Worm (Caenorhabditis elegans) whole organism, L4/young adult: ENCODE results near the gene srb-17.

Experiments used
- W03F9.2 ChIP-seq: fragments of 150-350 bp; optimal IDR thresholded peaks from 2 replicates; lab custom pipeline; 2014; ENCODE audit warnings: missing biosample characterization, missing genetic modification characterization
- dao-5 ChIP-seq: sonication (generic microtip); optimal IDR thresholded peaks from 2 replicates; lab custom pipeline; 2016; ENCODE audit warnings: missing genotype, missing genetic modification characterization, moderate library complexity, missing compliant biosample characterization
- him-1 ChIP-seq: sonication (generic microtip); optimal IDR thresholded peaks from 2 replicates; lab custom pipeline; 2016; ENCODE audit warnings: missing genotype, missing genetic modification reagents, missing genetic modification characterization, missing compliant biosample characterization

The srb-17 gene

DNA sequence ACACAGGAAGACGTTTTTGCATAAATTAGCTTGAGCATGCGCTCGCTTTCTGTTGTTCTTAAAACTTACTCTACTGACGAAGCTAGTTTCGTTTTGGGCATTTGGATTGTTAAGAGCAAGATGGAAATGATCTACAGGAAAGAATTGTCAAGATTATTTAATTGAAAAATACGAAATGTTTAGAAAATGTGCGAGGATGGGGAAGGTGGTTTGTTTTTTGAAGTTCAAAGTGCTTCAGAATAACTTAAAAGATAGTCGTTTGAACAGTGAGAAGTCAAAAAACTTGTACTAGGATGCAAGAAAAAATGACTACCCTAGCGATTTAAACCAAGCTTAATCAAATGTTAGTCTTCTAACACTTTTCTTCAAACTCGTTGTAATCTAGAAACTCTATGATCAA is at the start of gene srb-17:
Gene srb-17, minus strand, starts transcription at position 101 of the 400 bp plus-strand sequence.
- TF ChIP-seq him-1 (tag; lab: Kevin White, UChicago) (no peak), dao-5 (no peak), W03F9.2 (no peak)

DNA sequence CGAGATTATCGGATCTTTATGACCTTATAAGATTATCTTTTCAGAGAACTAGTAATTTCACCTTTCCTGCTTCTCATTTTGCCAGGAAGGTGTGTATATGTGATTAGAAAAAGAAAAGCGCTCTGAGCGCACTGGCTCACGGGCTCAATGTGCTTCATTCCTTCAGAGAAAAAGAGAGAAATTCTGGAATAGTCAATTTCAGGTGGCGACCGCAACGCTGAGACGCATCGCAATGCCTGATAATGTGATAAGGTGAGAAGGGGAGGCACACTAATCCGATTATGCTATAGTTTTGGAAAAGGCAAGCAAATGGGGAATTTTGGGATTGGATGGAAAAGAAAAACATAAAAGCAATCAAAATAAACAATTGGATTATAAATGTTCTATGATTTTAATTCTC is 49.0 kb upstream of the srb-17 start:
- TF ChIP-seq W03F9.2 (no peak), him-1 (tag; lab: Kevin White, UChicago) (no peak), dao-5 (no peak)

DNA sequence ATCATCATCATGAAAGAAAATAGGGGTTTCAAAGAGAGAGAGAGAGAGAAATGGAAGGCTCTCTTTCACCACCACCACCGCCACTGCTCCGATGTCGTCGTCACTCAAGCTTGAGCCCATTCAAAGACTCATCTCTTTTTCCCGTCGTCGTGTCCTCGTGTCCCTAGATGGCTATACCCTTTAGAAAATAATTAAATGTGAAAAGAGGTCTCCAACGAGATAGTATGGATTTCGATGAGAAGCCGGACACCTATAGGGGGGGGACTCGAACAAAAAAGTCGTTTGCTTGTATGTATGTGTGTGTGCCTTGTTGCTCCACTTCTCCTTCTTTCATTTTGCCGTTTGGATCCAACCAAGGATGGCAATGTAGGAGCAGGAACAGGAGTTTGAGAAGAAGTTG is 48.0 kb upstream of the srb-17 start:
- TF ChIP-seq him-1 (tag; lab: Kevin White, UChicago) = no peak

DNA sequence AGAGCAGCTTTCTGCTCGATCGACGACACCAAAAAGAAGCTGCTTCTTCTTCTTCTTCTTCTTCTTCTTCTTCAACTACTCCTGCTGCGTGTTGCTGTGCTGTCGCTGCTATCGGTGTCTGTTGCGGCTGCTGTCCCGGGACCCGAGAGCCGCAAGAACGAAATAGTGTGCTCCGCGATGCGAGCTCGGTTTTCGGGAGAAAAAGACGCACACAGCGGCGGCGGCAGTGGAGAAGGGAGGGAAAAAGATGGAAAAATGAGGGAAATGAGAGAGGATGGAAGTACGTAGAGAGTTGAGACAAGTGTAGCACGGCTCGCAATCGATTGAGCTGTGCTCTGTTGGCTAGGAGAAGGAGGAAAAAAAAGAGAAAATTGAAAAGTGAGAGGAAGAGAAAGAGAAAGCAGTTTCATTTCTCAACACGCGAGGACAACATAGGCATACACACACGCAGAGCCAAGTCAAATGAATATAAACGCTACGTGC is 46.8 kb upstream of the srb-17 start:
- TF ChIP-seq him-1 (tag; lab: Kevin White, UChicago) (peak; percentile 70), W03F9.2 (no peak)

DNA sequence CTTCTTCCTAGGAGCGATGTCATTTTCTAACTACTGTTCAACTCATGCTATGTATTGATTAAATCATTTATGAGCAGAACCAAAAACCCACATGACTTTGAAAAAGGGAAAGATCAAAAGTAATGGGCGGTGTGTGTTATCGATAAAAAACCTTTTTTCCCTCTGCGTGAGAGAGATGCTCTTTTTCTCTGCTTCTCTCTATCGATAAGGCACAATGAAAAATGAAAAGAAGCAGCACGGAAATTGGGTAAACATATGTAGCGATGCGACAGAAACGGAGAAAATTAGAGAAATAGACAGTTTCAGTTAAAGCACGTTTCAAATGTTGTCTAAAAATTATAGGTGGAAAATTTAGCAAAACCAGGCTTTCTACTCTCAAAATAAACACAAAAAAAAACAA is 45.3 kb upstream of the srb-17 start:
- TF ChIP-seq him-1 (tag; lab: Kevin White, UChicago) = no peak
- peak; percentile 4 for TF ChIP-seq W03F9.2
- no peak for TF ChIP-seq dao-5

DNA sequence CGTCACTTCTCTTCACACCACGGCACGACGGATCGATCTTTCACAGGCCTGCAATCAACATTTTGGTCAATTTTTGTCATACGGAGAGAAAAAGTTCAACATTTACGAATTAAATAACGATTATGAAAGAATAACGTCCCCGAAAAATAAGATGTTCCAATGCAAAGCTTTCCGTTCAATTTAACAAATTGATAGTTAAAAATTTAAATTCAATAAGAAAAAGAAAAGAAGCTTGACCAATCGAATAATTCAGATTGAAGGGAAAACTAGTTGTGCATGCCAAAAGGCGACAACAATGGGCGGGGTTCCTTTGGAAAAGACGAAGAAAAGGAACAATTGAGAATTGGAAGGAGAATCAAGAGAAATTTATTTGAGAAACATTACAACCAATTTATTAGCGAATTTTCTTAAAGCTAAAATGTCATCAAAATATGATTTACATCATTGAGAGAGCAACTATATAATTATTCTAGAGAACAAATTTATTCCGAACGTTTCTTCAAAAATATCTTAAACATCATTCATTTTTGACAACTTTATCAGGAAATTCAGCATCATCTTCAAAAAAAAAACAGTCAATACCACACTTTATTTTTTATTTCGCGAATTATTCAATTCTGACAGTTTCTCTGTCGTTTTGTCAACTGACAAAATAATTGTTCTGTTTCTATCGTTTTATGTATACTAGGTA is 44.7 kb upstream of the srb-17 start, which contains the start of gene tax-6:
Gene tax-6, minus strand, starts transcription at position 51 of the 691 bp plus-strand sequence.
- TF ChIP-seq dao-5 (no peak), him-1 (tag; lab: Kevin White, UChicago) (no peak)

DNA sequence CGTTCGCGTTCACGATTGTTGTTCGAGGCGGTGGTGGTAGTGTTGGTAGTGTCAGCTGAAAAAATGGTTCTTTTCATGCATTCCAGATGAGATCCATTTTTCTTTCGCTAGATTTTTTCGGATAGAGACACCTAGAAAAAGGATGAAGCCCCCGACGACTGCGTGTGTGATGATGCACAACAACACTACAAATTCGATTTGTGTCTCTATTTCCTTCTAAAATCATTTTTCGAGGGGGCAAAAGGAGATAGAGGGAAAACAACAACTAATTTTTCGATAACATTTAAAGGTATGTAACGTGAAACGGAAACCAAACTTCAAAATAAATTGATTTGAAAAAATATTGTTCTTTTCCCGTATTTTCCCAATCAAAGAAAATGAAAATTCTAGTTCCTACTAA is 43.4 kb upstream of the srb-17 start:
- TF ChIP-seq him-1 (tag; lab: Kevin White, UChicago) = no peak
- no peak for TF ChIP-seq dao-5
- no peak for TF ChIP-seq W03F9.2

DNA sequence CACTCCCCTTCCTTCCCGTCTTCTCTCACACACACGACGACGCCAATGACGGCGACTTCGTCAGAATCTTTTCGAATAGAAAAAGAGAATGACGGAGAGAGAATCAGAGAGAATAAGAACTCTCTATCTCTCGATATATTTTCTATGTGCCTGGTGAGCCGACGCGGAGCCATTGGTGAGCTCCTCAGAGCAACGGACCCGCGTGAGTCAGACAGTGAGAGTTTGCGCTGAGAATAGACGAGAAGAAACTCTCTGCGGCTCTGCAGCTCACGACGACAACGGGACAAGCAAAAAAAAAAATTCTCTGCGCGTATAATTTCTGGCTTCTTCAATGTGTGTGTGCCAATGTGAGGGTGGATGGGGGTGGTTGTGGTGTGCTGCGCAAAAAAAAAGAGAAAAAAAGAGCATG is 42.9 kb upstream of the srb-17 start:
- TF ChIP-seq him-1 (tag; lab: Kevin White, UChicago) = peak; percentile 85
- no peak for TF ChIP-seq W03F9.2

DNA sequence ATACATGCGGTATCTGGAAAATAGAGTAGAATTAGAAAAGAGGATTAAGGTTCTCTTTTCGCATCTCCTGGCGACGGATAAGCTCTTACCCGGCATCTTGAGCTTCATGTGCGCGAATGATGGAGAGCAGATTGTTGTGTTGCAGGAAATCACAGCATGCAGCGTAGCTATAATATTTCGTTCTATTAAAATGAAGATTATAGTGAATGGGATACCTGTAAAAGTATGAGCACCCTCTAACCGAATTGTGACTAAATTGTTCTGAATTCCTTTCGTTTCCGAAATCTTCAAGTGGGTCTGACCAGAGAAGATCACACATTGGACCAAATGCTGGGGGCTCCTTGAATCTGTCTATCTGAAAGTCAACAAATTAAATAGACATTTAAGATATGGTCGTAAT is 41.4 kb upstream of the srb-17 start:
- TF ChIP-seq him-1 (tag; lab: Kevin White, UChicago) = no peak
- no peak for TF ChIP-seq W03F9.2
- no peak for TF ChIP-seq dao-5

DNA sequence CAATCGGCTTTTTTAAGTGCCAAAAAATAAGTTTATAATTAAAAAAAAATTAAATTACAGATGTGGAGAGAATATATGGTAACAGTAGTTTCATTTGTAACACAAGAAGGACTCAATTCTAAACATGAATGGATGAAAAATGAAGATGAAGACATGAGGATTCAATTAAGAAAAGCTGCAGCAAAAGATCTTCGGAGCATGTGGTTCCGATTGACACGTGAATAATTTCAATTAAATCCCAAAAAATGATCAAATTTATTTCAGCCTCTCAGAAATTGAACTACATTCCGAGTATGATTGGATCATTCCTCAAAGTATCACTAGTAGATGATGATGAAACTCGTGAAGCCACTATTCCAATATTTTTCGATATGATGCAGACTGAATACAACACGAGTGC is 32.4 kb upstream of the srb-17 start:
- TF ChIP-seq dao-5 = no peak
- TF ChIP-seq him-1 (tag; lab: Kevin White, UChicago) = no peak
- TF ChIP-seq W03F9.2 = no peak

DNA sequence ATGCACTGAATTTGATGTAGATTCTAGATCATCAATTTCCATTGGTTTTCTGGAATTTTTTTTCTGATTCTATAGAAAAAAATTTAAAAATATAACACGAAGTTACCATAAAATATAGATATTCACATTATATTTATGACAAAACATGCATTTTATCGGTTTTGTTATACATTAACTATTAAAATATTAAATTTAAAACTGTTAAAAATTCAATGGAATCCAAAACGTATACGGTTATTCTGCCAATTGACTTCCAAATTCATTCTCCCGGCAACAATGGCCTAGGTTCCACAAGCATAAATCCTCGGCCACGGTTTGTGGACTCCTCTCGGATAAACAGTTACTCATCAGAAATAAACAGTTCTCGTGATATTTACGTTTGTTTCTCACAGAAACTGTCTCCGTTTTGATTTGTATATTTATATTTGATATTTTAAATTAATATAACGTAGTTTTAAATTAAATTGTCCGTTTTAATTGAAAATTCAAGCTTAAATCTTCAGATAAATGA is 26.6 kb upstream of the srb-17 start, which contains the start of the genes F01D4.5 and ced-5:
Gene F01D4.5, minus strand, starts transcription at position 51 of the 511 bp plus-strand sequence.
Gene ced-5, plus strand, starts transcription at position 504 of the 511 bp plus-strand sequence.
- TF ChIP-seq W03F9.2 (peak; percentile 95), him-1 (tag; lab: Kevin White, UChicago) (peak; percentile 47), dao-5 (no peak)

DNA sequence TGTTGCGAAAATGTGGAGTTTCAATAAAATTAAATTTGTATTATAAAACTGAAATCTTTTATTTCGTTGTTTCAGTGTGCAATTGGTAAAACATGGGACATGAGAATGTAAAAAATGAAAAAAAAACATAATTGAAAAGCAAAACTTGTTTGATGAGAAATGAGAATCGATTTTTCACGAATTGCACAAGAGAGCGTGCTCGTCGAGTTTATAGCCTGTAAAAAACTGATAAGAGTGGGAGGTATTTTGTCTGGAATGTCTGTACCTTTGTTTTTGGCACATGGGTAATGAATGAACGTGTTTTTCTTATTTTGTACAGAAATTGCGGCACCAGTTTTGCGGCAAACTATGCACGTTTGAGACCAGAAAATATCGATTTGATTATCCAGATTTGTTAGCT is 25.5 kb upstream of the srb-17 start:
- no peak for TF ChIP-seq dao-5
- TF ChIP-seq W03F9.2 = no peak
- no peak for TF ChIP-seq him-1 (tag; lab: Kevin White, UChicago)

DNA sequence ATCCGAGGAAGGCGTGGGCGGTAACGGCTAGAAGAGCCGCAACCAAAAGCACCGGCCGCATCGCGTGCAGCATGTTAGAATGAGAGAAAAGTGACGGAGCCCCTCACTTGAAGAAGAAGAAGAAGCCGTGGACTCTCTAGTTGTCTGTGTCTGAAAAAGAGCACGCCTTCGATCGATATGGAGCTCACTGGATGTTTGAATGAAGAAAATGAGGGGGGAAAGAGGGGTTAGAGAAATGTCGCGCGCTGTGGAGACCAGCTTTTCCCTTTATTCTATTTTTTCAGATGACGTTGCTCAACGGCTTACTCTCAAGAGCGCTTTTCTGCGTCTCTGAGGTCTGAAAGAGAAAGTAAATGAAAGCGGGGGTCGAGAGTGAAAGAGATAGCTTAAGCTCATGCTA is 24.7 kb upstream of the srb-17 start, which contains the start of gene egl-21:
Gene egl-21, minus strand, starts transcription at position 150 of the 400 bp plus-strand sequence.
- TF ChIP-seq dao-5 (no peak), him-1 (tag; lab: Kevin White, UChicago) (peak; percentile 68)

DNA sequence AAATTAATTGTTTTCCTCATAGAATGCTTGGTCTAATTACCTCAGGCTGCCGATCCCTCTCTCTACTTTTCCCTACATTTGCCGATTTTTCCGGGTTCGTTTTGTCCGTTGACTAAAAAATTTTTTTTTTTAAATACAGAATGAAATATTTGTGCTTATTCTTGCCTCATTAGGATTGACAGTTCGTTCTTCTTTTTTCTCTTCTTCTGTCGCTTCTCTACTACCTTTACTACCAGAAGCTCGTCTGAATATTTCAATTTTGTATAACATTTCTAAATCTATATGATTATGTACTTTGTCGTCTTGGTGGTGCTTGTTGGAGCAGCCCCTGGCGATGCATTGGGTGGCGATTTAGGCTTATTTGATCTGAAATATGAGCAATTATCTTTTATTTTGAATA is 18.2 kb upstream of the srb-17 start:
- TF ChIP-seq him-1 (tag; lab: Kevin White, UChicago) (no peak), W03F9.2 (no peak), dao-5 (no peak)

DNA sequence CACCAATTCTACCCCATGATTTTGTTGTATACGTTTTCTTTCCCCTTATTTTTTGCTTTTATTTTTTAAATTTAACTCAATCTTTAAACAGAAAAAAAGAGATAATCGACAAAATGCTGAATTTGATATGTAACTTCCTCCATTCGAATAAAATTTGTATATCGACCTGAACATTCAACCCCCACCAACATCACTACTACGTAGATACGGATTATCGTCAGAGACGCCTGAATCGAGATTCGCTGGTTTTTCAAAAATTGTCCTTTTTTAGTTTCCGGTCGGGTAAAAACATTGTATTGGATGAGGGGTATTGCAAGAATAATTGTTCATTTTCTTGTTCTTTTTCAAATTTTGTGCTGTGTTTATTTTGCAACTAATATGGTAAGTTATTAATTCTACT is 15.4 kb upstream of the srb-17 start, which contains the start of gene bgnt-1.1:
Gene bgnt-1.1, plus strand, starts transcription at position 301 of the 400 bp plus-strand sequence.
- no peak for TF ChIP-seq him-1 (tag; lab: Kevin White, UChicago)
- TF ChIP-seq dao-5 = no peak
- no peak for TF ChIP-seq W03F9.2
